Worm (Caenorhabditis elegans) whole organism, L3 larva: ENCODE measurements around the gene C14B9.2.

Source experiments
- ZK546.5 ChIP-seq: sonication (generic microtip); optimal IDR thresholded peaks from 2 replicates; lab custom pipeline; 2017; ENCODE audit warnings: missing biosample characterization, missing genetic modification characterization
- ceh-82 ChIP-seq: fragments of 150-350 bp; optimal IDR thresholded peaks from 2 replicates; lab custom pipeline; 2014; ENCODE audit warnings: missing biosample characterization, missing genetic modification characterization
- ceh-9 ChIP-seq: sonication (generic microtip); optimal IDR thresholded peaks from 2 replicates; lab custom pipeline; 2018; ENCODE audit warnings: missing biosample characterization, missing genetic modification characterization
- egl-27 ChIP-seq: sonication (generic microtip); optimal IDR thresholded peaks from 4 replicates; lab custom pipeline; 2017; ENCODE audit warnings: missing biosample characterization, missing genetic modification reagents, missing genetic modification characterization
- fos-1 ChIP-seq: fragments of 150-350 bp; optimal IDR thresholded peaks from 2 replicates; lab custom pipeline; 2014; ENCODE audit warnings: missing biosample characterization, missing genetic modification characterization
- lin-15B ChIP-seq: fragments of 150-350 bp; optimal IDR thresholded peaks from 2 replicates; lab custom pipeline; 2014; ENCODE audit warnings: missing biosample characterization, missing genetic modification characterization
- nhr-11 ChIP-seq: fragments of 150-350 bp; optimal IDR thresholded peaks from 2 replicates; lab custom pipeline; 2014; ENCODE audit warnings: missing biosample characterization, missing genetic modification characterization
- nhr-25 ChIP-seq: sonication (generic microtip); optimal IDR thresholded peaks from 2 replicates; lab custom pipeline; 2017; ENCODE audit warnings: missing biosample characterization, missing genetic modification characterization
- pqm-1 ChIP-seq: fragments of 150-350 bp; optimal IDR thresholded peaks from 2 replicates; lab custom pipeline; 2017; ENCODE audit warnings: missing biosample characterization, missing genetic modification characterization, inconsistent platforms
- snpc-4 ChIP-seq: fragments of 150-350 bp; optimal IDR thresholded peaks from 2 replicates; lab custom pipeline; 2014; ENCODE audit warnings: missing biosample characterization, missing genetic modification characterization
- unc-62 ChIP-seq: fragments of 150-350 bp; sonication (generic microtip); optimal IDR thresholded peaks from 4 replicates; lab custom pipeline; 2014; ENCODE audit warnings: missing biosample characterization, missing genetic modification reagents, missing genetic modification characterization

- TF ChIP-seq nhr-11 (tag; lab: Kevin White, UChicago) (no peak), pqm-1 (tag; lab: Kevin White, UChicago) (no peak), ZK546.5 (no peak), nhr-25 (tag; lab: Kevin White, UChicago) (no peak), unc-62 (GFP tag; lab: Kevin White, UChicago) (no peak), snpc-4 (tag; lab: Kevin White, UChicago) (no peak), ceh-9 (tag; lab: Kevin White, UChicago) (no peak), ceh-82 (tag; lab: Kevin White, UChicago) (no peak), fos-1 (tag; lab: Kevin White, UChicago) (no peak), lin-15B (tag; lab: Kevin White, UChicago) (no peak), egl-27 (tag; lab: Kevin White, UChicago) (no peak)
Measured at ce11 chrIII:8175263-8175662, 41.8 kb downstream of the C14B9.2 start.
